Worm (Caenorhabditis elegans): ENCODE data around the gene klp-13.

klp-13 gene

ce11 chrX:5981698-5982097 lies 3.1 kb upstream of the klp-13 start:
- TF ChIP-seq unc-62 (GFP tag; optimal IDR thresholded peaks at IDR 0.05): no peak

- TF ChIP-seq unc-62 (GFP tag; optimal IDR thresholded peaks at IDR 0.05): no peak
Measured at ce11 chrX:5982799-5983198, 2.0 kb upstream of the klp-13 start.

- TF ChIP-seq unc-62 (GFP tag; optimal IDR thresholded peaks at IDR 0.05): no peak
Measured at ce11 chrX:5983267-5983666, 1.5 kb upstream of the klp-13 start.

- no peak for TF ChIP-seq unc-62 (GFP tag; optimal IDR thresholded peaks at IDR 0.05)
Measured at ce11 chrX:5985720-5986119, 931 bp downstream of the klp-13 start.

- no peak for TF ChIP-seq unc-62 (GFP tag; optimal IDR thresholded peaks at IDR 0.05)
Measured at ce11 chrX:5987910-5988309, 3.1 kb downstream of the klp-13 start.

- no peak for TF ChIP-seq unc-62 (GFP tag; optimal IDR thresholded peaks at IDR 0.05)
Measured at ce11 chrX:5992770-5993169, 8.0 kb downstream of the klp-13 start, which contains the start of gene F22F4.5. F22F4.5 (minus strand) TSS chrX:5992870.

ce11 chrX:5994004-5994403 lies 9.2 kb downstream of the klp-13 start:
- no peak for TF ChIP-seq unc-62 (GFP tag; optimal IDR thresholded peaks at IDR 0.05)

- TF ChIP-seq unc-62 (GFP tag; optimal IDR thresholded peaks at IDR 0.05): no peak
Measured at ce11 chrX:5995613-5996206, 10.9 kb downstream of the klp-13 start, which contains the start of gene inx-3. inx-3 (plus strand) TSS chrX:5996156.

ce11 chrX:5999103-5999554 lies 14.3 kb downstream of the klp-13 start, which contains the start of gene F22F4.9:
F22F4.9 (minus strand) TSS chrX:5999504.
- TF ChIP-seq unc-62 (GFP tag; optimal IDR thresholded peaks at IDR 0.05): no peak

ce11 chrX:6001432-6001831 lies 16.6 kb downstream of the klp-13 start, which contains the start of gene F22F4.4:
F22F4.4 (minus strand) TSS chrX:6001532.
- no peak for TF ChIP-seq unc-62 (GFP tag; optimal IDR thresholded peaks at IDR 0.05)

ce11 chrX:6002479-6002878 lies 17.7 kb downstream of the klp-13 start:
- TF ChIP-seq unc-62 (GFP tag; optimal IDR thresholded peaks at IDR 0.05): no peak

ce11 chrX:6003853-6004252 lies 19.1 kb downstream of the klp-13 start, which contains the start of gene sups-1:
sups-1 (plus strand) TSS chrX:6004153.
- no peak for TF ChIP-seq unc-62 (GFP tag; optimal IDR thresholded peaks at IDR 0.05)

ce11 chrX:6004315-6004714 lies 19.5 kb downstream of the klp-13 start:
- TF ChIP-seq unc-62 (GFP tag; optimal IDR thresholded peaks at IDR 0.05): no peak

- no peak for TF ChIP-seq unc-62 (GFP tag; optimal IDR thresholded peaks at IDR 0.05)
Measured at ce11 chrX:6010573-6010972, 25.8 kb downstream of the klp-13 start, which contains the start of gene C09B8.3. C09B8.3 (minus strand) TSS chrX:6010673.

- no peak for TF ChIP-seq unc-62 (GFP tag; optimal IDR thresholded peaks at IDR 0.05)
Measured at ce11 chrX:6015096-6015495, 30.3 kb downstream of the klp-13 start, which contains the start of gene C09B8.8. C09B8.8 (plus strand) TSS chrX:6015492.

ce11 chrX:6019886-6020469 lies 35.2 kb downstream of the klp-13 start, which contains the start of gene C09B8.4:
C09B8.4 (minus strand) TSS chrX:6019936.
- no peak for TF ChIP-seq unc-62 (GFP tag; optimal IDR thresholded peaks at IDR 0.05)

- no peak for TF ChIP-seq unc-62 (GFP tag; optimal IDR thresholded peaks at IDR 0.05)
Measured at ce11 chrX:6020782-6021181, 36.0 kb downstream of the klp-13 start.

Data from whole organism, dauer.